Worm (Caenorhabditis elegans): Measurements from ENCODE around the gene T10B10.4.
A peak's percentile ranks its signal among the peaks of the same experiment; 100 is the strongest.

T10B10.4 gene

DNA sequence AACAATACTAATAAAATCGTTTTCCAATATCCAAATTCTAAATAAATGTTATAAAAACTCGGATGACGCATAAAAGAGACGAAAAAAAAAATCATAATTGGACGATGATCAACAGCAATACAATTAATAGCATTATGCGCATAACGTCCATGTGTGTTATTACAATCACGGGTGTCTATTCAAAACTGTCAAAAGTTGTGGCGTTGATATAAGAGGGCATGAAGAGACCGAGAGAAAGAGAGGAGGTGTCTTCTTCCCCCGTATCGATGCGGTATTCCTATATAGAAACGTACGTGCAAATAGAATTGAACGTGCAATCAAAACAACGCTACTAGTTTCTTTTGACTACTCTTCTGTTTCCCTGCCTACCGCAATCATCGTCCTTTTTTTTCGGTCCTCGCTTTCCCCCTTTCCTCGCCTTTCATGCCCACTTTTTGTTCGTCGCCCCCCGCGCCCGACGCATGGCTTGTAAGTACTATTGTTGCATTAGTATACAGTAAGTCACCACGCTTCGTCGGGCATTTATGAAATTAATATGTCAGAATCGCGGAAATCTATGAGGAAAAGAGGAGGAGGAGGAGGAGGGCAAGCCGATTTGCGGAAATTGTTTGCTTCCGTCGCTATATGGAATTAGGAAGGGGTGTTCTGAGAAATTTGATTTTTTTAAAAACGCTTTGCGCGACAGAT is 32.1 kb downstream of the T10B10.4 start (continued):
- TF ChIP-seq isw-1 (GFP tag; IDR thresholded peaks at IDR 0.05) (no peak), pag-3 (tag; optimal IDR thresholded peaks at IDR 0.05; ENCODE audit: borderline replicate concordance, insufficient read depth) (no peak), tlp-1 (tag; optimal IDR thresholded peaks at IDR 0.05) (no peak), rnt-1 (tag; optimal IDR thresholded peaks at IDR 0.05) (no peak), nhr-11 (tag; optimal IDR thresholded peaks at IDR 0.05) (no peak), egl-13 (tag; optimal IDR thresholded peaks at IDR 0.05) (no peak), ceh-82 (tag; optimal IDR thresholded peaks at IDR 0.05) (no peak), Y116A8C.19 (tag; optimal IDR thresholded peaks at IDR 0.05; ENCODE audit: borderline replicate concordance) (no peak), mep-1 (tag; optimal IDR thresholded peaks at IDR 0.05) (peak; percentile 36), sup-37 (GFP tag; optimal IDR thresholded peaks at IDR 0.05) (no peak), lsy-2 (tag; optimal IDR thresholded peaks at IDR 0.05) (no peak), nhr-85 (tag) (peak; percentile 86), lin-14 (GFP tag; optimal IDR thresholded peaks at IDR 0.05) (peak; percentile 56), nhr-12 (tag; optimal IDR thresholded peaks at IDR 0.05) (no peak), ceh-88 (GFP tag; IDR thresholded peaks at IDR 0.05) (no peak), F16B12.6 (tag; optimal IDR thresholded peaks at IDR 0.05) (no peak), sptf-1 (tag; optimal IDR thresholded peaks at IDR 0.05) (no peak)

DNA sequence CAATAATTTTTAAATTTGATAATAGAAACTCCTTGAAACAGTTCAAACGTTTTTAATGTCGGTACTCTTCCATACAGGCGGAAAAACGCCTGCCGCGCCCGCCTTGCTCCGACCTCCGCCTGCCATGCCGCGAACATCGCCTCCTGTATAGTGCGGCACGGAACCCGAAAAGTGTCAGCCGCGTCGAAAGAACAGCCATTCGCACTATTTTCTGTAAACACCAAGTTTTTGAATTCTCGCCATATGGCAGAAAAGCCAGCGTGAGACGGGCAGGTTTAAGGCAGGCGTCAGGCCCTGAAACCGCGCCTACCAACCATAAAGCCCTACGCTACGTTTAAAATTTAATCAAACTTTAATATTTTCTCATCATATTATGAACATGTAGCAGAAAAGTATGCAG is 32.9 kb downstream of the T10B10.4 start:
- TF ChIP-seq ceh-88 (GFP tag; IDR thresholded peaks at IDR 0.05) (no peak), efl-1 (optimal IDR thresholded peaks at IDR 0.05) (no peak), efl-1 (GFP tag; optimal IDR thresholded peaks at IDR 0.05 in 1 of 2) (peak in 1 of 2 experiments; percentile 71), snpc-4 (tag; optimal IDR thresholded peaks at IDR 0.05) (peak; percentile 39)

DNA sequence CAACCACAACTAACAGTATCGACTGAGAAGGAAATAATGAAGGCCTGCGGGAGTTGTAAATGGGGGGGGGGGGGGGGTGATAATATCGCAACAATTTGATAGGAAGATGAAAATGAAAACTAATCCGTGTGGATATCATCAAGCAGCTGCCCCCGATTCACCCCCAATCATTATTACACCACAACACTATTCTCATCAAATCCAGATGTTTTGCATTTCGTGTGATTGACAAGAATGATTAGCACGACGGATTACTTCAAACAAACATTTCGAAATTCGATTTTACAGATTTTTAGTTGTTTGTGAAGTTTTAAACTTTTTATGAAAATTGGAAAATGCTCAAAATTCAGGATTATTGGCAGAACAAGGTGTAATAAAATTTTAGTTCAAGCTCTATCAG is 34.2 kb downstream of the T10B10.4 start:
- TF ChIP-seq nhr-237 (tag; optimal IDR thresholded peaks at IDR 0.05), result no peak
- peak; percentile 88 for TF ChIP-seq fkh-4 (tag; optimal IDR thresholded peaks at IDR 0.05; ENCODE audit: borderline replicate concordance)
- peak; percentile 96 for TF ChIP-seq dsc-1 (tag; optimal IDR thresholded peaks at IDR 0.05)
- no peak for TF ChIP-seq snu-23 (GFP tag; optimal IDR thresholded peaks at IDR 0.05)
- no peak for TF ChIP-seq ces-1 (GFP tag; optimal IDR thresholded peaks at IDR 0.05)
- no peak for TF ChIP-seq xbp-1 (tag; optimal IDR thresholded peaks at IDR 0.05)
- no peak for TF ChIP-seq unc-98 (GFP tag; IDR thresholded peaks at IDR 0.05)
- no peak for TF ChIP-seq isw-1 (GFP tag; IDR thresholded peaks at IDR 0.05)
- TF ChIP-seq Y116A8C.19 (tag; optimal IDR thresholded peaks at IDR 0.05; ENCODE audit: borderline replicate concordance), result no peak
- TF ChIP-seq unc-130 (tag; optimal IDR thresholded peaks at IDR 0.05), result peak; percentile 21
- no peak for TF ChIP-seq sup-37 (GFP tag; optimal IDR thresholded peaks at IDR 0.05)
- TF ChIP-seq irx-1 (tag; optimal IDR thresholded peaks at IDR 0.05), result no peak
- TF ChIP-seq lin-14 (GFP tag; optimal IDR thresholded peaks at IDR 0.05), result peak; percentile 28
- TF ChIP-seq nhr-12 (tag; optimal IDR thresholded peaks at IDR 0.05), result no peak
- peak; percentile 56 for TF ChIP-seq rnt-1 (tag; optimal IDR thresholded peaks at IDR 0.05)
- peak; percentile 2 for TF ChIP-seq skn-1 (tag; optimal IDR thresholded peaks at IDR 0.05)

DNA sequence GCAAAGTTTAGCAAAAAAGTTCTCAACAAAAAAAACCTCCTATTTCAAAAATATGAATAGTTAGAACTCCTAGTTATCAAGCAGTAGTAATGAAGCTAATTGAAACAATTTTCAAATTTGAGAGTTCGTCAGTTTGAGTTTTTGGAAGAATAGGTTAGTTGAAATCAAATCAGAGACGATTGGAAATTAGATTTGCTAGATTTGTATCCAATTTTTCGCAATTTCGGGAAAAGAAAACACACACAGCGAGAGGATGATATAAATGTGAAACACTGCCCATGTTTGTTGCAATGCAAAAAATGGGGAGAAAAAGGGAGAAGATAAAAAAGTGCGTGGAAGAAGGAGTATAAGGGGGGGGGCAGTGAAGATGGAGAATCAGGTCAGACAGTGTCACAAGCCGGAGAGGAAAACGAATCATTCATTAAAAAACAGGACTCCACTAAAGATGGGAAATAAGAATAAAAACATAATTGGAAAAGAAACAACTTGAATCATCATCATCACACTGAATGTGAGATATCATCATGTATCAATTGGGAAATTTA is 35.3 kb downstream of the T10B10.4 start:
- TF ChIP-seq irx-1 (tag; optimal IDR thresholded peaks at IDR 0.05), result no peak
- TF ChIP-seq lin-14 (GFP tag; optimal IDR thresholded peaks at IDR 0.05), result peak; percentile 65
- peak in 1 of 2 experiments; percentile 1 for TF ChIP-seq lsy-2 (tag; optimal IDR thresholded peaks at IDR 0.05)
- peak; percentile 86 for TF ChIP-seq blmp-1 (tag; optimal IDR thresholded peaks at IDR 0.05)
- no peak for TF ChIP-seq swsn-7 (tag; optimal IDR thresholded peaks at IDR 0.05)
- TF ChIP-seq tbx-2 (tag; optimal IDR thresholded peaks at IDR 0.05), result peak; percentile 10
- no peak for TF ChIP-seq elt-2 (tag; optimal IDR thresholded peaks at IDR 0.05)
- peak; percentile 7 for TF ChIP-seq nhr-71 (tag; optimal IDR thresholded peaks at IDR 0.05)
